Fruit fly (Drosophila melanogaster): ENCODE data around the gene RpL6.

DNA sequence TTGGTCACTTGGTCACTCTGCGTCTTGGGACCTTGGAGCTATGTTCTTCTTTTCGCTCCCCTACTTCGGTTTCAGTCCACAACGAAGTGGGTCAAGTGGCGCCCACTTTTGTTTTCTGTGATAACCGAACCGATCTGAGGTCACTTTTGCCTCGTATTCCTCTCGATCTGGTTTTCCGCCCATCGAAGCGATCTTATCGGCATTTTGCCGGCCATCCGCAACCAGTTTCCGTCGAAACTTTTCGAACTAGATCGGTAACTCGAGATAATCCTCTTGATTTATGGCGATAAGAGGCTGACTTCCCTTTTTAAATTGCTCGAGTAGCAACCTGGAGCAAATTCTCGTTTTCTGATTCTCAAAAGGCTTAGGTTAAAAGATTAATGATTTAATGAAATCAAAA is 31.4 kb downstream of the RpL6 start:
- no peak for TF ChIP-seq rn (GFP tag; IDR thresholded peaks at IDR 0.05)
- no peak for TF ChIP-seq fd96Ca (GFP tag; IDR thresholded peaks at IDR 0.05)
- no peak for TF ChIP-seq D1 (tag; optimal IDR thresholded peaks at IDR 0.05)
- TF ChIP-seq CG12605 (GFP tag; IDR thresholded peaks at IDR 0.05) = no peak
- TF ChIP-seq Snoo (tag; optimal IDR thresholded peaks at IDR 0.05) = no peak
- TF ChIP-seq CG9948 (tag; optimal IDR thresholded peaks at IDR 0.05) = no peak
- TF ChIP-seq CG17806 (tag; optimal IDR thresholded peaks at IDR 0.05) = no peak
- TF ChIP-seq CG34367 (tag; optimal IDR thresholded peaks at IDR 0.05) = no peak
